Fruit fly (Drosophila melanogaster) whole organism, embryonic: ENCODE measurements around the gene CG18622.

Experiments
- Abd-B ChIP-seq: fragments of 200-800 bp; sonication (Bioruptor generic); optimal IDR thresholded peaks from 2 replicates; lab custom pipeline; 2018; ENCODE audit warnings: missing biosample characterization, mild to moderate bottlenecking, missing genetic modification characterization, moderate library complexity
- Ada2b ChIP-seq: fragments of 200-800 bp; sonication (Bioruptor generic); IDR thresholded peaks from 2 replicates; pipeline ENCODE4 v1.3.6; 2022; ENCODE audit warnings: missing biosample characterization, missing genetic modification characterization
- Asciz ChIP-seq: fragments of 200-800 bp; sonication (Bioruptor generic); optimal IDR thresholded peaks from 2 replicates; lab custom pipeline; 2017; ENCODE audit warnings: missing biosample characterization, mild to moderate bottlenecking, missing genetic modification characterization, missing genetic modification reagents
- BtbVII ChIP-seq: fragments of 200-800 bp; sonication (Bioruptor generic); optimal IDR thresholded peaks from 3 replicates; lab custom pipeline; 2017; ENCODE audit warnings: missing biosample characterization, mild to moderate bottlenecking, missing genetic modification characterization
- CG10462 ChIP-seq: fragments of 200-800 bp; sonication (Bioruptor generic); optimal IDR thresholded peaks from 2 replicates; lab custom pipeline; 2016; ENCODE audit warnings: missing biosample characterization, missing genetic modification characterization
- CG12236 ChIP-seq: fragments of 200-800 bp; sonication (Bioruptor generic); optimal IDR thresholded peaks from 2 replicates; lab custom pipeline; 2016; ENCODE audit warnings: missing biosample characterization, missing genetic modification characterization
- CG13775 ChIP-seq: fragments of 200-800 bp; sonication (Bioruptor generic); optimal IDR thresholded peaks from 3 replicates; lab custom pipeline; 2017; ENCODE audit warnings: missing biosample characterization, mild to moderate bottlenecking, missing genetic modification characterization
- CG17568 ChIP-seq: fragments of 200-800 bp; sonication (Bioruptor generic); optimal IDR thresholded peaks from 2 replicates; lab custom pipeline; 2018; ENCODE audit warnings: missing biosample characterization, mild to moderate bottlenecking, missing genetic modification characterization, moderate library complexity
- CG18764 ChIP-seq: fragments of 200-800 bp; sonication (Bioruptor generic); optimal IDR thresholded peaks from 3 replicates; lab custom pipeline; 2016; ENCODE audit warnings: missing biosample characterization, missing genetic modification characterization
- CG32772 ChIP-seq: fragments of 200-800 bp; sonication (Bioruptor generic); IDR thresholded peaks from 2 replicates; pipeline ENCODE4 v1.3.6; 2022; ENCODE audit warnings: missing biosample characterization, missing genetic modification characterization
- CG34422 ChIP-seq: fragments of 200-800 bp; sonication (Bioruptor generic); IDR thresholded peaks from 3 replicates; pipeline ENCODE4 v1.3.6; 2022; ENCODE audit warnings: missing biosample characterization, missing genetic modification characterization
- CG3726 ChIP-seq: fragments of 200-800 bp; sonication (Bioruptor generic); IDR thresholded peaks from 3 replicates; pipeline ENCODE4, ENCODE4 v1.3.6; 2022; ENCODE audit warnings: missing biosample characterization, missing genetic modification characterization
- CG3995 ChIP-seq: fragments of 200-800 bp; sonication (Bioruptor generic); optimal IDR thresholded peaks from 3 replicates; lab custom pipeline; 2016; ENCODE audit warnings: missing biosample characterization, missing genetic modification characterization
- CG4854 ChIP-seq: fragments of 200-800 bp; sonication (Bioruptor generic); optimal IDR thresholded peaks from 2 replicates; lab custom pipeline; 2016; ENCODE audit warnings: missing biosample characterization, missing genetic modification characterization, inconsistent platforms
- CG5953 ChIP-seq: fragments of 200-800 bp; sonication (Bioruptor generic); IDR thresholded peaks from 2 replicates; pipeline ENCODE4 v1.3.6; 2022; ENCODE audit warnings: missing biosample characterization, missing genetic modification characterization
- CG6272 ChIP-seq: fragments of 200-800 bp; sonication (Bioruptor generic); IDR thresholded peaks from 2 replicates; pipeline ENCODE4 v1.3.6; 2022; ENCODE audit warnings: missing biosample characterization, missing genetic modification characterization
- CG6654 ChIP-seq: fragments of 200-800 bp; sonication (Bioruptor generic); optimal IDR thresholded peaks from 2 replicates; lab custom pipeline; 2017; ENCODE audit warnings: missing biosample characterization, mild to moderate bottlenecking, missing genetic modification characterization
- CG6813 ChIP-seq: fragments of 200-800 bp; sonication (Bioruptor generic); optimal IDR thresholded peaks from 2 replicates; lab custom pipeline; 2017; ENCODE audit warnings: missing biosample characterization, missing genetic modification characterization, mild to moderate bottlenecking, moderate library complexity, missing genetic modification reagents
- CG7839 ChIP-seq: fragments of 200-800 bp; sonication (Bioruptor generic); optimal IDR thresholded peaks from 3 replicates; lab custom pipeline; 2018; ENCODE audit warnings: missing biosample characterization, mild to moderate bottlenecking, missing genetic modification characterization, moderate library complexity
- CG8944 ChIP-seq: fragments of 200-800 bp; sonication (Bioruptor generic); optimal IDR thresholded peaks from 3 replicates; lab custom pipeline; 2016; ENCODE audit warnings: missing biosample characterization, missing genetic modification characterization
- CG9727 ChIP-seq: fragments of 200-800 bp; sonication (Bioruptor generic); optimal IDR thresholded peaks from 3 replicates; lab custom pipeline; 2017; ENCODE audit warnings: missing biosample characterization, mild to moderate bottlenecking, missing genetic modification characterization
- CG9817 ChIP-seq: fragments of 200-800 bp; sonication (Bioruptor generic); optimal IDR thresholded peaks from 2 replicates; lab custom pipeline; 2018; ENCODE audit warnings: missing biosample characterization, mild to moderate bottlenecking, missing genetic modification characterization, moderate library complexity
- CG9932 ChIP-seq: fragments of 200-800 bp; sonication (Bioruptor generic); IDR thresholded peaks from 2 replicates; pipeline ENCODE4 v1.3.6; 2022; ENCODE audit warnings: missing biosample characterization, missing genetic modification characterization
- CTCF ChIP-seq: fragments of 200-800 bp; sonication (Bioruptor generic); optimal IDR thresholded peaks from 2 replicates; lab custom pipeline; 2017; ENCODE audit warnings: missing biosample characterization, mild to moderate bottlenecking, missing genetic modification characterization, moderate library complexity
- E2f1 ChIP-seq: fragments of 200-800 bp; sonication (Bioruptor generic); IDR thresholded peaks from 2 replicates; pipeline ENCODE4 v1.3.6; 2022; ENCODE audit warnings: missing biosample characterization, missing genetic modification characterization
- Ets97D ChIP-seq: fragments of 200-800 bp; sonication (Bioruptor generic); optimal IDR thresholded peaks from 3 replicates; lab custom pipeline; 2016; ENCODE audit warnings: missing biosample characterization, missing genetic modification characterization
- Fer3 ChIP-seq: fragments of 200-800 bp; sonication (Bioruptor generic); optimal IDR thresholded peaks from 2 replicates; lab custom pipeline; 2018; ENCODE audit warnings: missing biosample characterization, mild to moderate bottlenecking, missing genetic modification characterization, moderate library complexity
- Gug ChIP-seq: fragments of 200-800 bp; sonication (Bioruptor generic); IDR thresholded peaks from 4 replicates; pipeline ENCODE4 v1.3.6; 2022; ENCODE audit warnings: missing biosample characterization, missing genetic modification characterization
- HLH54F ChIP-seq: fragments of 200-800 bp; sonication (Bioruptor generic); optimal IDR thresholded peaks from 3 replicates; lab custom pipeline; 2016; ENCODE audit warnings: missing biosample characterization, missing genetic modification characterization
- Hsf ChIP-seq: fragments of 200-800 bp; sonication (Bioruptor generic); optimal IDR thresholded peaks from 3 replicates; lab custom pipeline; 2016; ENCODE audit warnings: missing biosample characterization, missing genetic modification characterization
- Mes4 ChIP-seq: fragments of 200-800 bp; sonication (Bioruptor generic); optimal IDR thresholded peaks from 2 replicates; lab custom pipeline; 2016; ENCODE audit warnings: missing biosample characterization, missing genetic modification characterization
- NK7.1 ChIP-seq: fragments of 200-800 bp; sonication (Bioruptor generic); optimal IDR thresholded peaks from 3 replicates; lab custom pipeline; 2016; ENCODE audit warnings: missing biosample characterization, missing genetic modification characterization
- Neu2 ChIP-seq: fragments of 200-800 bp; sonication (Bioruptor generic); optimal IDR thresholded peaks from 3 replicates; lab custom pipeline; 2016; ENCODE audit warnings: missing biosample characterization, missing genetic modification characterization, borderline replicate concordance
- Sin3A ChIP-seq: fragments of >200 bp; optimal IDR thresholded peaks from 2 replicates; lab custom pipeline; 2018
- Xbp1 ChIP-seq: fragments of 200-800 bp; sonication (Bioruptor generic); optimal IDR thresholded peaks from 3 replicates; lab custom pipeline; 2016; ENCODE audit warnings: missing biosample characterization, mild to moderate bottlenecking, missing genetic modification characterization
- Xrp1 ChIP-seq: fragments of 200-800 bp; sonication (Bioruptor generic); IDR thresholded peaks from 2 replicates; pipeline ENCODE4 v1.3.6; 2022; ENCODE audit warnings: missing biosample characterization, missing genetic modification characterization
- bbx ChIP-seq: fragments of 200-800 bp; sonication (Bioruptor generic); IDR thresholded peaks from 2 replicates; pipeline ENCODE4 v1.3.6; 2022; ENCODE audit warnings: missing biosample characterization, missing genetic modification characterization; ENCODE audit not compliant: partially characterized antibody
- corto ChIP-seq: fragments of 200-800 bp; sonication (Bioruptor generic); optimal IDR thresholded peaks from 2 replicates; lab custom pipeline; 2016; ENCODE audit warnings: missing biosample characterization, mild to moderate bottlenecking, missing genetic modification characterization, moderate library complexity
- crol ChIP-seq: fragments of 200-800 bp; sonication (Bioruptor generic); IDR thresholded peaks from 2 replicates; pipeline ENCODE4 v1.3.6; 2022; ENCODE audit warnings: missing biosample characterization, missing genetic modification characterization
- gem ChIP-seq: fragments of 200-800 bp; sonication (Bioruptor generic); optimal IDR thresholded peaks from 2 replicates; lab custom pipeline; 2019; ENCODE audit warnings: missing biosample characterization, mild to moderate bottlenecking, missing genetic modification characterization, moderate library complexity
- gt ChIP-seq: fragments of 200-800 bp; sonication (Bioruptor generic); IDR thresholded peaks from 2 replicates; pipeline ENCODE4 v1.3.6; 2022; ENCODE audit warnings: missing biosample characterization, missing genetic modification characterization
- lov ChIP-seq, 2 experiments: fragments of 200-800 bp in 1 of 2; fragments of >200 bp in 1 of 2; sonication (Bioruptor generic) in 1 of 2; IDR thresholded peaks in 1 of 2; optimal IDR thresholded peaks in 1 of 2; 2 replicates in 1 of 2; 3 replicates in 1 of 2; pipeline versions ENCODE4 v1.3.6 to Lab custom; 2017 to 2022; ENCODE audit warnings: missing biosample characterization in 1 of 2, missing genetic modification characterization in 1 of 2
- onecut ChIP-seq: fragments of 200-800 bp; sonication (Bioruptor generic); IDR thresholded peaks from 2 replicates; pipeline ENCODE4 v1.3.6; 2022; ENCODE audit warnings: missing biosample characterization, missing genetic modification characterization
- prd ChIP-seq, 3 experiments: fragments of >200 bp in 2 of 3; fragments of 200-800 bp in 1 of 3; sonication (Bioruptor generic) in 1 of 3; optimal IDR thresholded peaks in 2 of 3; IDR thresholded peaks in 1 of 3; 2 replicates in 2 of 3; 3 replicates in 1 of 3; pipeline versions ENCODE4 v1.3.6 to Lab custom; 2017 to 2022; ENCODE audit warnings: missing biosample characterization in 1 of 3, missing genetic modification characterization in 1 of 3
- psq ChIP-seq: fragments of 200-800 bp; sonication (Bioruptor generic); optimal IDR thresholded peaks from 2 replicates; lab custom pipeline; 2017; ENCODE audit warnings: missing biosample characterization, missing genetic modification characterization
- sisA ChIP-seq: fragments of 200-800 bp; sonication (Bioruptor generic); IDR thresholded peaks from 2 replicates; pipeline ENCODE4 v1.3.6; 2022; ENCODE audit warnings: missing biosample characterization, missing genetic modification characterization
- sqz ChIP-seq: fragments of 200-800 bp; sonication (Bioruptor generic); optimal IDR thresholded peaks from 3 replicates; lab custom pipeline; 2018; ENCODE audit warnings: missing biosample characterization, mild to moderate bottlenecking, missing genetic modification characterization
- trem ChIP-seq: fragments of 200-800 bp; optimal IDR thresholded peaks from 3 replicates; lab custom pipeline; 2019; ENCODE audit warnings: missing biosample characterization, mild to moderate bottlenecking, missing genetic modification characterization, moderate library complexity
- wdn ChIP-seq: fragments of 200-800 bp; sonication (Bioruptor generic); IDR thresholded peaks from 2 replicates; pipeline ENCODE4 v1.3.6; 2022; ENCODE audit warnings: missing biosample characterization, missing genetic modification characterization
- zfh1 ChIP-seq: fragments of 200-800 bp; sonication (Bioruptor generic); IDR thresholded peaks from 3 replicates; pipeline ENCODE4 v1.3.6; 2022; ENCODE audit warnings: missing biosample characterization, missing genetic modification characterization

CG18622 gene

DNA sequence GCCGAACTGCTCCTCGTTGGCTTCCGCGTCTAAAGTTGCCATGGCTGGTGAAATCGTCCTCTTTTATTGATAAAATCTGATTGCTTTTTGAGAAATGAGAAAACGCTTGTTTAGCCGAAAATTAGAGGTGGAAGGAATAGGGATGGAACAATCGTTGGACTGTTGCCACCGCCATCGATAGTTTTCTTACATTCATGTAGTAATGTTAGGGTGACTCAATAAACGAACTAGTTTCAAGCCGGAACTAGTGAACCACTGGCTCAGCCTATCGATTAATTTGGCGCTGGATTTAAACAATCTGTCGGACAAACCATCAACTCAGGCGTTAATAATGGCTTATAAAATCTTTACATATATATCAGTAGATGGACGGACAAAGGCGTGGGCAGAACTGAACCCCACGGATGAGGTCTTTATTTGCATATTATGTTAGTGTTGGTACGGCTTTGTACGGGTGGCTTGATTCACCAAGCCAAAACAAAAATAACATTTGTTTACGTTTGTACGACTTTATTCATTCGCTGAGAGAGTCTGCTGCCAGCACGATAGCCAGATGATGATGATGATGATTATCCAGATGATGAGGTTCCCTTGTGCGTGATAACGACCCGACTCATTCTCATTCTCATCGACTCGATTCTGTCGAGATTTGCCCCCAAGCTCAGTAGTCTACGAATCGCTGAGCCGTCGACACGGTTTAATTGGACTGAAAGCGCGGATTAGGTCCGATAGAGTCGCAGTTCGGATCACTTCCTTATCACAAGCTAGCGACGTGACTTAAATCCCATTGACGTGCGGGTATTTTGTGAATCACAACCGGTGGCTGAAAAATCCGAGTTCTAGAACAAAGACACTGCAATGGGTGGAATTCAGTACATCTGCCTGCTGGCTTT, 14.9 kb upstream of the CG18622 start, which contains the start of the genes Sf3a1 and Irc (continued):
- TF ChIP-seq CG5953 (GFP tag; lab: Robert Waterston, UW) (no peak), Sin3A (peak; percentile 61), Xrp1 (GFP tag; lab: Robert Waterston, UW) (no peak), prd (optimal IDR thresholded peaks at IDR 0.05; lab: Kevin White, UChicago) (no peak), prd (GFP tag; IDR thresholded peaks at IDR 0.05; lab: Robert Waterston, UW) (0 out of 3 replicates have a peak, but pooled peaks have one; percentile 31), CG13775 (no peak), Gug (no peak; the same call in 3 of the 4 replicates), CG8944 (no peak), CG3726 (no peak), crol (no peak), corto (GFP tag; lab: Kevin White, UChicago) (no peak), sisA (no peak), onecut (GFP tag; lab: Robert Waterston, UW) (no peak), HLH54F (GFP tag; lab: Kevin White, UChicago) (peak; percentile 13), CG6654 (no peak), Asciz (no peak), CG12236 (no peak), Xbp1 (GFP tag; lab: Kevin White, UChicago) (no peak), CG4854 (GFP tag; lab: Kevin White, UChicago) (no peak), Abd-B (GFP tag; lab: Kevin White, UChicago) (no peak), BtbVII (GFP tag; lab: Kevin White, UChicago) (peak; percentile 0), CG6813 (no peak), CTCF (GFP tag; lab: Kevin White, UChicago) (no peak), NK7.1 (GFP tag; lab: Kevin White, UChicago) (no peak), sqz (GFP tag; lab: Kevin White, UChicago) (no peak), CG3995 (GFP tag; lab: Kevin White, UChicago) (peak; percentile 86), Ets97D (peak; percentile 78), CG32772 (GFP tag; lab: Robert Waterston, UW) (no peak), Ada2b (GFP tag; lab: Robert Waterston, UW) (no peak; the same call in 1 of the 2 replicates), Neu2 (GFP tag; lab: Kevin White, UChicago) (no peak), gem (tag; lab: Kevin White, UChicago) (no peak), CG18764 (GFP tag; lab: Kevin White, UChicago) (no peak), CG9817 (peak; percentile 8), zfh1 (GFP tag; lab: Robert Waterston, UW) (no peak), bbx (GFP tag; lab: Robert Waterston, UW) (peak; percentile 97), E2f1 (GFP tag; lab: Robert Waterston, UW) (no peak), CG6272 (GFP tag; lab: Robert Waterston, UW) (no peak), Fer3 (tag; lab: Kevin White, UChicago) (no peak), CG17568 (GFP tag; lab: Kevin White, UChicago) (peak; percentile 100), wdn (no peak), CG9727 (GFP tag; lab: Kevin White, UChicago) (no peak), Mes4 (GFP tag; lab: Kevin White, UChicago) (no peak), psq (GFP tag; lab: Kevin White, UChicago) (no peak), Hsf (GFP tag; lab: Kevin White, UChicago) (peak; percentile 49), trem (tag; lab: Kevin White, UChicago) (peak; percentile 75), CG9932 (GFP tag; lab: Robert Waterston, UW) (peak; percentile 75), gt (GFP tag; lab: Robert Waterston, UW) (no peak), lov (optimal IDR thresholded peaks at IDR 0.05; lab: Kevin White, UChicago) (no peak), lov (GFP tag; IDR thresholded peaks at IDR 0.05; lab: Robert Waterston, UW) (no peak), CG10462 (GFP tag; lab: Kevin White, UChicago) (no peak), CG7839 (tag; lab: Kevin White, UChicago) (no peak), CG34422 (peak; percentile 46; the same call in 1 of the 3 replicates)
